Fruit fly (Drosophila melanogaster): ENCODE measurements around the gene Pebp1.

DNA sequence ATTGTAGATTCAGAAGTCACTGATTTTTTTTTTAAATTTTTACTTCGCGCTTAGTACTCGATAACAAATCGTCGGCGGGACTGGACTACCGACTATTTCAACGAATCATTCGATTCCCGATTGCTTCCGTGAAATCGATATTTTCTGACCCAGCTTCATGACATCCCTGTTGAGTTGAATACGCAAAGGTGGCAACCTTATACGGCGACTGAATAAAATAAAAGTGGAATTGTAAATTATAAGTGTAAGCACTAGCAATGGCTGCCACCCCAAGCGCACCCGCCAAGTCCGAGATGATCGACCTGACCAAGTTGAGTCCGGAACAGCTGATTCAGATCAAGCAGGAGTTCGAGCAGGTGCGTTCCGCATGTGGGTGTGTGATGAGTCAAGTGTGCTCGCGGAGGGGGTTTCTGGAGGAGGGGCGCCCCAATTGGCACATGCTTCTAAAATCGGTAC, 21.2 kb downstream of the Pebp1 start, which contains the start of gene Pfdn5:
- TF ChIP-seq h (optimal IDR thresholded peaks at IDR 0.05) (no peak), insv (optimal IDR thresholded peaks at IDR 0.05) (no peak), ttk (optimal IDR thresholded peaks at IDR 0.05) (no peak)

All from Kc167 (cell line).